Worm (Caenorhabditis elegans) whole organism, late embryonic: ENCODE data around the gene unc-31.

Experiments
- F13H6.1 ChIP-seq: sonication (generic microtip); optimal IDR thresholded peaks from 2 replicates; lab custom pipeline; 2016; ENCODE audit warnings: missing genetic modification characterization, missing compliant biosample characterization
- ama-1 ChIP-seq: fragments of 150-350 bp; optimal IDR thresholded peaks from 2 replicates; lab custom pipeline; 2014
- ceh-45 ChIP-seq: fragments of 200-800 bp; sonication (Bioruptor generic); IDR thresholded peaks from 2 replicates; pipeline ENCODE4 v1.3.6; 2022; ENCODE audit warnings: missing genetic modification reagents, missing genetic modification characterization, missing compliant biosample characterization
- ceh-6 ChIP-seq: fragments of 200-800 bp; sonication (Bioruptor generic); optimal IDR thresholded peaks from 2 replicates; lab custom pipeline; 2018; ENCODE audit warnings: mild to moderate bottlenecking, missing genetic modification characterization, missing compliant biosample characterization
- gmeb-2 ChIP-seq: sonication (generic microtip); optimal IDR thresholded peaks from 2 replicates; lab custom pipeline; 2016; ENCODE audit warnings: missing genetic modification characterization, inconsistent platforms, missing compliant biosample characterization
- mec-3 ChIP-seq: sonication (generic microtip); optimal IDR thresholded peaks from 2 replicates; lab custom pipeline; 2016; ENCODE audit warnings: borderline replicate concordance, missing genetic modification characterization, missing compliant biosample characterization
- nhr-11 ChIP-seq: fragments of 150-350 bp; optimal IDR thresholded peaks from 2 replicates; lab custom pipeline; 2014; ENCODE audit warnings: missing biosample characterization, missing genetic modification characterization
- pqm-1 ChIP-seq: sonication (generic microtip); optimal IDR thresholded peaks from 2 replicates; lab custom pipeline; 2016; ENCODE audit warnings: missing genetic modification characterization, missing compliant biosample characterization
- pros-1 ChIP-seq: fragments of 150-350 bp; optimal IDR thresholded peaks from 2 replicates; lab custom pipeline; 2014; ENCODE audit warnings: missing biosample characterization, missing genetic modification reagents, missing genetic modification characterization
- sox-4 ChIP-seq: sonication (generic microtip); optimal IDR thresholded peaks from 2 replicates; lab custom pipeline; 2017; ENCODE audit warnings: mild to moderate bottlenecking, missing genetic modification characterization, inconsistent platforms, missing compliant biosample characterization

DNA sequence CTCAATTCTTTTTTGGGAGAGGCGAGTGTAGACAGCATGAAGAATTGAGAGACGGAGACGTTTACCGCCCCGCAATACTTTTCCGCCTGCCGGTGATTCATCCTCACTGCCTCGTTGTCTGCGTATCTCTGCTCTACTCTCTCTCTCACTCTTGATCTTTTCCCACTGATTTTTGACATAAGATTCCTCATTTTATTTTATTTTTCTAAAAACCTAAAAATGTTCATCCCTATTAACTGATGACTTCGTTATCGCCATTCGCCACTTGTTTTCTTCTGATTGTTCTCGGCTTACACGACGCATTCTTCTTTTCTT is 60.7 kb downstream of the unc-31 start:
- TF ChIP-seq ama-1 (lab: Kevin White, UChicago) (no peak), gmeb-2 (tag; lab: Kevin White, UChicago) (no peak), F13H6.1 (tag; lab: Kevin White, UChicago) (no peak), pqm-1 (no peak), sox-4 (tag; lab: Kevin White, UChicago) (no peak), mec-3 (no peak), pros-1 (tag; lab: Kevin White, UChicago) (no peak), nhr-11 (tag; lab: Kevin White, UChicago) (no peak), ceh-45 (GFP tag; lab: Robert Waterston, UW) (no peak), ceh-6 (no peak)
